Worm (Caenorhabditis elegans) whole organism, L3 larva: ENCODE data around the gene col-38.

Experiments
- R02D3.7 ChIP-seq: fragments of 150-350 bp; optimal IDR thresholded peaks from 2 replicates; lab custom pipeline; 2014; ENCODE audit warnings: missing biosample characterization, missing genetic modification characterization
- aly-2 ChIP-seq: fragments of 150-350 bp; optimal IDR thresholded peaks from 2 replicates; lab custom pipeline; 2014; ENCODE audit warnings: missing biosample characterization, missing genetic modification characterization
- ama-1 ChIP-seq: fragments of 150-350 bp; optimal IDR thresholded peaks from 2 replicates; lab custom pipeline; 2018
- ceh-82 ChIP-seq: fragments of 150-350 bp; optimal IDR thresholded peaks from 2 replicates; lab custom pipeline; 2014; ENCODE audit warnings: missing biosample characterization, missing genetic modification characterization
- ceh-9 ChIP-seq: sonication (generic microtip); optimal IDR thresholded peaks from 2 replicates; lab custom pipeline; 2018; ENCODE audit warnings: missing biosample characterization, missing genetic modification characterization
- daf-12 ChIP-seq: fragments of 150-350 bp; optimal IDR thresholded peaks from 2 replicates; lab custom pipeline; 2014; ENCODE audit warnings: missing biosample characterization, missing genetic modification reagents, missing genetic modification characterization
- egl-27 ChIP-seq: sonication (generic microtip); optimal IDR thresholded peaks from 4 replicates; lab custom pipeline; 2017; ENCODE audit warnings: missing biosample characterization, missing genetic modification reagents, missing genetic modification characterization
- egl-5 ChIP-seq: fragments of 150-350 bp; optimal IDR thresholded peaks from 2 replicates; lab custom pipeline; 2017; ENCODE audit warnings: missing biosample characterization, missing genetic modification reagents, missing genetic modification characterization, inconsistent platforms
- elt-1 ChIP-seq: fragments of 150-350 bp; optimal IDR thresholded peaks from 2 replicates; lab custom pipeline; 2014; ENCODE audit warnings: missing biosample characterization, missing genetic modification characterization
- elt-2 ChIP-seq: sonication (generic microtip); optimal IDR thresholded peaks from 2 replicates; lab custom pipeline; 2016; ENCODE audit warnings: missing genetic modification reagents, mild to moderate bottlenecking, missing genetic modification characterization, missing compliant biosample characterization
- eor-1 ChIP-seq, 2 experiments: fragments of 150-350 bp; optimal IDR thresholded peaks; 2 replicates each; lab custom pipeline; 2014 to 2018; ENCODE audit warnings: missing biosample characterization in 2 of 2, missing genetic modification characterization in 2 of 2
- fos-1 ChIP-seq: fragments of 150-350 bp; optimal IDR thresholded peaks from 2 replicates; lab custom pipeline; 2014; ENCODE audit warnings: missing biosample characterization, missing genetic modification characterization
- hmg-11 ChIP-seq: sonication (generic microtip); optimal IDR thresholded peaks from 2 replicates; lab custom pipeline; 2016; ENCODE audit warnings: missing genetic modification characterization, missing compliant biosample characterization
- jun-1 ChIP-seq: fragments of 150-350 bp; optimal IDR thresholded peaks from 2 replicates; lab custom pipeline; 2014; ENCODE audit warnings: missing biosample characterization, missing genetic modification reagents, missing genetic modification characterization
- lin-15B ChIP-seq: fragments of 150-350 bp; optimal IDR thresholded peaks from 2 replicates; lab custom pipeline; 2014; ENCODE audit warnings: missing biosample characterization, missing genetic modification characterization
- lin-39 ChIP-seq: fragments of 150-350 bp; optimal IDR thresholded peaks from 2 replicates; lab custom pipeline; 2018; ENCODE audit warnings: missing biosample characterization, missing genetic modification reagents, missing genetic modification characterization
- lsy-12 ChIP-seq: sonication (generic microtip); optimal IDR thresholded peaks from 2 replicates; lab custom pipeline; 2016; ENCODE audit warnings: mild to moderate bottlenecking, missing genetic modification characterization, missing compliant biosample characterization
- mdl-1 ChIP-seq: fragments of 150-350 bp; optimal IDR thresholded peaks from 2 replicates; lab custom pipeline; 2014; ENCODE audit warnings: missing biosample characterization, missing genetic modification characterization
- mml-1 ChIP-seq: fragments of 150-350 bp; sonication (generic microtip); optimal IDR thresholded peaks from 3 replicates; lab custom pipeline; 2014; ENCODE audit warnings: missing biosample characterization, missing genetic modification characterization
- nfya-1 ChIP-seq: sonication (generic microtip); optimal IDR thresholded peaks from 2 replicates; lab custom pipeline; 2017; ENCODE audit warnings: missing genetic modification characterization, mild to moderate bottlenecking, missing compliant biosample characterization, antibody characterized with exemption, moderate library complexity; ENCODE audit not compliant: insufficient read depth
- nhr-11 ChIP-seq: fragments of 150-350 bp; optimal IDR thresholded peaks from 2 replicates; lab custom pipeline; 2014; ENCODE audit warnings: missing biosample characterization, missing genetic modification characterization
- nhr-12 ChIP-seq: fragments of 150-350 bp; optimal IDR thresholded peaks from 2 replicates; lab custom pipeline; 2014; ENCODE audit warnings: missing biosample characterization, missing genetic modification characterization
- nhr-23 ChIP-seq: fragments of 150-350 bp; optimal IDR thresholded peaks from 2 replicates; lab custom pipeline; 2014; ENCODE audit warnings: missing biosample characterization, missing genetic modification reagents, missing genetic modification characterization
- nhr-237 ChIP-seq: fragments of 150-350 bp; optimal IDR thresholded peaks from 2 replicates; lab custom pipeline; 2014; ENCODE audit warnings: missing biosample characterization, missing genetic modification characterization
- nhr-25 ChIP-seq: sonication (generic microtip); optimal IDR thresholded peaks from 2 replicates; lab custom pipeline; 2017; ENCODE audit warnings: missing biosample characterization, missing genetic modification characterization
- nhr-43 ChIP-seq: sonication (generic microtip); optimal IDR thresholded peaks from 2 replicates; lab custom pipeline; 2016; ENCODE audit warnings: mild to moderate bottlenecking, missing genetic modification characterization, missing compliant biosample characterization; ENCODE audit not compliant: poor library complexity, severe bottlenecking
- nhr-67 ChIP-seq: fragments of 150-350 bp; optimal IDR thresholded peaks from 2 replicates; lab custom pipeline; 2014; ENCODE audit warnings: missing biosample characterization, missing genetic modification characterization
- pha-4 ChIP-seq: fragments of 150-350 bp; optimal IDR thresholded peaks from 2 replicates; lab custom pipeline; 2014; ENCODE audit warnings: missing biosample characterization, missing genetic modification reagents, missing genetic modification characterization
- pqm-1 ChIP-seq: fragments of 150-350 bp; optimal IDR thresholded peaks from 2 replicates; lab custom pipeline; 2017; ENCODE audit warnings: missing biosample characterization, missing genetic modification characterization, inconsistent platforms
- skn-1 ChIP-seq: fragments of 150-350 bp; optimal IDR thresholded peaks from 2 replicates; lab custom pipeline; 2014; ENCODE audit warnings: missing biosample characterization, missing genetic modification characterization
- snpc-4 ChIP-seq: fragments of 150-350 bp; optimal IDR thresholded peaks from 2 replicates; lab custom pipeline; 2014; ENCODE audit warnings: missing biosample characterization, missing genetic modification characterization
- unc-39 ChIP-seq: sonication (generic microtip); optimal IDR thresholded peaks from 4 replicates; lab custom pipeline; 2017; ENCODE audit warnings: missing biosample characterization, missing genetic modification characterization
- unc-62 ChIP-seq: fragments of 150-350 bp; sonication (generic microtip); optimal IDR thresholded peaks from 4 replicates; lab custom pipeline; 2014; ENCODE audit warnings: missing biosample characterization, missing genetic modification reagents, missing genetic modification characterization
- zag-1 ChIP-seq: fragments of 150-350 bp; optimal IDR thresholded peaks from 2 replicates; lab custom pipeline; 2014; ENCODE audit warnings: missing biosample characterization, missing genetic modification characterization
- ztf-4 ChIP-seq: fragments of 150-350 bp; optimal IDR thresholded peaks from 2 replicates; lab custom pipeline; 2014; ENCODE audit warnings: missing biosample characterization, missing genetic modification characterization

Gene col-38

DNA sequence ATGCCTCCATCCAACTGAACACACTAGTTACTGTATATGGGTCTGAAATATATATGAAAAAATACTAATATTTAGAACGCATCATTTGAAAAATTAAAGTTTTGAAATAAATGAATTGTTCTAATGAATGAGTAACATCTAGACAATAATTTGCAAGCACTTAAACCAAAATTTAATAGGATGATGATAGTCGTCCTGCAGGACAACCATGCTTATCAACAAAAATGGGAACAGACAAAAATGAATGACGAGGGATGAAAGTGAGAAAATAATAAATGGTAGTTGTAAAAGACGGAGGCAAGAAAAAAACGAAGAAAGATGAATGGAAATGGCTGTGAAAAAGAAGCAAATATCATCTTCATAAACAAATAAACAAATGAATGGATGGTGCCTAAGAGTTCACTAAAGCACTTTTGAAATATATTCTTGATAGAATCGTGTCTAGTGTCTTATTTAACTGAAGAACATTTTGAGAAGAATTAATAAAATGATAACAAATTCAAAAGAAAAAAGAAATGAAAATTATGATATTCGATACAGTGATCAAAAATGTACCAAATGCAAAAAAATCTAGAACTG is 37.6 kb downstream of the col-38 start, which contains the start of gene gldi-7:
Gene gldi-7 (minus strand): TSS at position 42 of the 579 bp plus-strand sequence.
- TF ChIP-seq lsy-12 (tag; lab: Kevin White, UChicago) (no peak), nhr-237 (no peak), pqm-1 (tag; lab: Kevin White, UChicago) (peak; percentile 15)

DNA sequence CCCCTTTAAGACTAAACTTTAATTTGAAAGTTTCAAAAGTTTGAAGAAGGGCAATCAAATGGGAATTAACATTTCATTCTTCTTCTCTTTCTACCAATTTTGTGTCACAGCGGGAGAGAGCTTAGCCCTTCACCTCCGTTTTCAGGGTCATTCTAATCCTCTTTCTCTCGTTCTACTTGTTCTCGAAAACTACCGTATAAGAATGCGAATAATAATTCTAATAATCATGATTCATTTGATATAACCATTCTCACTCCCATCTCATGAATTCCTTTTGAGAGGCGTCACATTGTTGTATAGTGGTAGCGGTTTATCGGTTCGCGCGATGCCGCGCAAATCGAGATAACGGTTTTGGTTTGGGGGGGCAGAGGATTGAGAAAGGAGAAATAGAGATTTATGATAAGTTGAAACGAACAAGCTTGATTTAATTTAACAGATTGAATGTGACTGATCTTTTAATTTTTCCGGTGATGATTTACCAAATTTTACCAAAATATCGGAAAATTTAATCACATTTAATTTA is 39.7 kb downstream of the col-38 start:
- TF ChIP-seq mml-1 (no peak), elt-2 (tag; lab: Kevin White, UChicago) (no peak), nhr-23 (peak; percentile 11), lin-15B (tag; lab: Kevin White, UChicago) (no peak), nhr-25 (tag; lab: Kevin White, UChicago) (peak; percentile 50), lsy-12 (tag; lab: Kevin White, UChicago) (no peak), skn-1 (tag; lab: Kevin White, UChicago) (no peak), nhr-12 (tag; lab: Kevin White, UChicago) (no peak)

DNA sequence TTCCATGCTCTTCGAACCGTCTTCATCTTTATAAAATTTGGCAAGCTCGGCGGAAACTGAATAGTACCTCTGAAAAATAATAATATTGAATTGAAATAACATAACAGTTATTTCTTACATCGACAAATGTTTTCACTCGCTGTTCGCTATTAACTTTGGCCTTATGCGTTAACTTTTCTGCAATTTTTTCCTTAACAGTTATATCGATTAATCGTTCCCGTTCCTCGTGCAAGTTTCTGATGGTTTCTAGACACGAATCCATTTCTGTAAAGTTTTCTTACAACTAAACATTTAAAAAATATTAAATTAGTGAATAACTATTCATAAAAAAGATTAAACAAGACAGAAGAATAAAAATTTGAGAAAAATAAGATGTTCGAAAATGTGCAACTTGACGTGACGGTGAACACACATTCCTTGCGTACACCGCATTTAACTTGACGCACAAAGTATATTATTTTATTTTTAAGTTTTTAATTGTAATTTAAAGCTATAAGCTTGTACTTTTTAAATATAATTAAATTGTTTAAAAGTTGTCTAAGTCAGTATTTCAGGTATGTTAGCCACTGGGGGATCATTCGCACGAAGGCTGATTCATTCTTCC is 43.7 kb downstream of the col-38 start, which contains the start of the genes prp-9 and mrps-18B:
Gene prp-9 (minus strand): TSS at position 264 of the 604 bp plus-strand sequence.
Gene mrps-18B (plus strand): TSS at position 549 of the 604 bp plus-strand sequence.
- TF ChIP-seq nhr-25 (tag; lab: Kevin White, UChicago) (no peak), ceh-82 (tag; lab: Kevin White, UChicago) (no peak), egl-5 (no peak), elt-1 (no peak), ama-1 (lab: Kevin White, UChicago) (no peak), nhr-23 (peak; percentile 67), elt-2 (tag; lab: Kevin White, UChicago) (peak; percentile 13), pha-4 (peak; percentile 71), snpc-4 (peak; percentile 71), lin-15B (tag; lab: Kevin White, UChicago) (peak; percentile 33), hmg-11 (tag; lab: Kevin White, UChicago) (peak; percentile 1), ceh-9 (no peak)

DNA sequence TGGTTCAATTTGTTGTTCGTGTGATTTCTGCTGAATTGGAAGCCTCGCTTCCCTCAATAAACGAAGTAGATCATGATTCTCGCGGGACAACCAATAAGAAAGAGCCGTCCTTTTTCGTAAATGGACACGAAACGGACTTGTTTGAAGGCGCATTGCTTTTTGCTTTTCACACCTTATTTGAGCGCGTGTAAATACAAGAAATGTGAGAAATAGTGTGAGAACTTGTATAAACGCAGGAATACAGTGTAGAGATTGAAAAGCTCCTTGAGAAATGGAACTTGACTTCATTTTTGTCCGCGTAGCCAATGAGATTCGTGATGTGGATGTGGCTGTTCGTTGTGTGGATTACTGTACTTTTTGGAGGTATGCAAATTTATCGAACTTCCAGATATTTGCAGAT is 48.3 kb downstream of the col-38 start, which contains the start of gene cht-2:
Gene cht-2 (plus strand): TSS at position 301 of the 400 bp plus-strand sequence.
- TF ChIP-seq jun-1 (tag; lab: Kevin White, UChicago) = no peak
- TF ChIP-seq nhr-43 = no peak
- TF ChIP-seq egl-27 (tag; lab: Kevin White, UChicago) = no peak
- TF ChIP-seq daf-12 (tag; lab: Kevin White, UChicago) = no peak
- TF ChIP-seq nhr-11 = no peak
- TF ChIP-seq aly-2 = no peak
- TF ChIP-seq unc-39 (tag; lab: Kevin White, UChicago) = no peak
- no peak for TF ChIP-seq ztf-4 (tag; lab: Kevin White, UChicago)
- TF ChIP-seq ama-1 (lab: Kevin White, UChicago) = no peak
- no peak for TF ChIP-seq elt-2 (tag; lab: Kevin White, UChicago)
- no peak for TF ChIP-seq zag-1
- TF ChIP-seq eor-1 (tag; optimal IDR thresholded peaks at IDR 0.05; lab: Kevin White, UChicago) = no peak
- no peak for TF ChIP-seq unc-62
- TF ChIP-seq ceh-82 (tag; lab: Kevin White, UChicago) = no peak
- TF ChIP-seq lin-15B (tag; lab: Kevin White, UChicago) = no peak
- no peak for TF ChIP-seq R02D3.7 (tag; lab: Kevin White, UChicago)
- TF ChIP-seq lin-39 (tag; lab: Kevin White, UChicago) = no peak
- TF ChIP-seq lsy-12 (tag; lab: Kevin White, UChicago) = no peak
- TF ChIP-seq, all 47 proteins: peak for 0

DNA sequence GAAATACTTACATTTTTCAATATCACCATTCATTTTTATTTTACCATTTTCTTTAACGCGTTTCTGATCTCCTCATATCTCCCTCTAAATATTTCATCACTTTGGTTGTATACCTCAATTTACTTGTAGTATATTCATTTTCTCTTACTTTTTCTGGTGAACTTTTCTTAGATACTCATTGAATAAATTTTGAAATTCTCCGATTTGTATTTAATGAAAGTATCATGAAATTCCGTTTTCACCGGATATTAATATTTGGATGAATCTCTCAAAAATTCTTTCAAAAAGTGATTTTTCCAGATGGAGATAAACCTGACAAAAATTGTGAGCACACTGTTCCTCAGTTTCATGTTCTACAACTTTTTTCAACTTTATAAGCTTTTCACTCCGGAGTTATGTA is 50.7 kb downstream of the col-38 start, which contains the start of gene T13H5.8:
Gene T13H5.8 (plus strand): TSS at position 301 of the 400 bp plus-strand sequence.
- TF ChIP-seq pha-4 (no peak), nhr-43 (no peak), jun-1 (tag; lab: Kevin White, UChicago) (no peak), egl-5 (no peak), unc-62 (no peak), nhr-25 (tag; lab: Kevin White, UChicago) (no peak), nfya-1 (tag; lab: Kevin White, UChicago) (no peak), mml-1 (no peak), fos-1 (no peak), R02D3.7 (tag; lab: Kevin White, UChicago) (no peak), nhr-237 (no peak), nhr-67 (no peak), hmg-11 (tag; lab: Kevin White, UChicago) (no peak), lin-15B (tag; lab: Kevin White, UChicago) (no peak), ama-1 (lab: Kevin White, UChicago) (no peak), unc-39 (tag; lab: Kevin White, UChicago) (no peak), snpc-4 (no peak), ceh-82 (tag; lab: Kevin White, UChicago) (no peak), aly-2 (no peak), mdl-1 (tag; lab: Kevin White, UChicago) (no peak)
